Worm (Caenorhabditis elegans) whole organism, young adult: ENCODE data around the gene C14C6.2.
A peak's percentile ranks its signal among the peaks of the same experiment; 100 is the strongest.

Experiments
- B0035.1 ChIP-seq: sonication (generic microtip); optimal IDR thresholded peaks from 2 replicates; lab custom pipeline; 2016; ENCODE audit warnings: missing genetic modification characterization, mild to moderate bottlenecking, missing compliant biosample characterization, missing genotype, missing genetic modification reagents
- K11D2.4 ChIP-seq: fragments of 200-800 bp; sonication (Bioruptor generic); IDR thresholded peaks from 2 replicates; pipeline ENCODE4 v1.3.6; 2022; ENCODE audit warnings: missing genetic modification reagents, missing genetic modification characterization, missing compliant biosample characterization
- K12H6.12 ChIP-seq: fragments of 200-800 bp; sonication (Bioruptor generic); optimal IDR thresholded peaks from 2 replicates; lab custom pipeline; 2018; ENCODE audit warnings: mild to moderate bottlenecking, missing genetic modification characterization, missing compliant biosample characterization
- akir-1 ChIP-seq: fragments of 200-800 bp; sonication (Bioruptor generic); optimal IDR thresholded peaks from 2 replicates; lab custom pipeline; 2018; ENCODE audit warnings: mild to moderate bottlenecking, missing genetic modification characterization, moderate library complexity, missing compliant biosample characterization
- ama-1 ChIP-seq, 3 experiments: fragments of 150-350 bp in 1 of 3; sonication (generic microtip) in 2 of 3; optimal IDR thresholded peaks; 2 replicates each; lab custom pipeline; 2014 to 2018; ENCODE audit warnings: missing biosample characterization in 2 of 3, missing genetic modification characterization in 2 of 3, missing genetic modification reagents in 2 of 3
- athp-1 ChIP-seq: sonication (generic microtip); optimal IDR thresholded peaks from 2 replicates; lab custom pipeline; 2017; ENCODE audit warnings: mild to moderate bottlenecking, missing genetic modification characterization, missing compliant biosample characterization
- attf-3 ChIP-seq: fragments of 200-800 bp; sonication (Bioruptor generic); conservative IDR thresholded peaks from 2 replicates; pipeline ENCODE4 v1.3.6; 2022; ENCODE audit warnings: missing genetic modification reagents, missing genetic modification characterization, missing compliant biosample characterization
- attf-5 ChIP-seq: fragments of 200-800 bp; sonication (Bioruptor generic); optimal IDR thresholded peaks from 2 replicates; lab custom pipeline; 2018; ENCODE audit warnings: mild to moderate bottlenecking, missing genetic modification characterization, missing compliant biosample characterization
- attf-6 ChIP-seq: fragments of 200-800 bp; sonication (Bioruptor generic); IDR thresholded peaks from 2 replicates; pipeline ENCODE4 v1.3.6; 2022; ENCODE audit warnings: missing genetic modification reagents, missing genetic modification characterization, missing compliant biosample characterization
- ccch-3 ChIP-seq: fragments of 200-800 bp; sonication (Bioruptor generic); optimal IDR thresholded peaks from 2 replicates; lab custom pipeline; 2018; ENCODE audit warnings: mild to moderate bottlenecking, missing genetic modification characterization, missing compliant biosample characterization
- ceh-27 ChIP-seq: fragments of 200-800 bp; sonication (Bioruptor generic); optimal IDR thresholded peaks from 2 replicates; lab custom pipeline; 2018; ENCODE audit warnings: mild to moderate bottlenecking, missing genetic modification characterization, moderate library complexity, missing compliant biosample characterization
- ceh-79 ChIP-seq: sonication (generic microtip); optimal IDR thresholded peaks from 2 replicates; lab custom pipeline; 2017; ENCODE audit warnings: mild to moderate bottlenecking, missing genetic modification characterization, missing compliant biosample characterization
- dox-1 ChIP-seq: fragments of 200-800 bp; sonication (Bioruptor generic); IDR thresholded peaks from 2 replicates; pipeline ENCODE4 v1.3.6; 2022; ENCODE audit warnings: missing genetic modification reagents, missing genetic modification characterization, missing compliant biosample characterization
- egl-18 ChIP-seq: fragments of 200-800 bp; sonication (Bioruptor generic); IDR thresholded peaks from 2 replicates; pipeline ENCODE4 v1.3.6; 2022; ENCODE audit warnings: missing genetic modification reagents, missing genetic modification characterization, missing compliant biosample characterization
- him-1 ChIP-seq: sonication (generic microtip); optimal IDR thresholded peaks from 2 replicates; lab custom pipeline; 2016; ENCODE audit warnings: missing genotype, missing genetic modification reagents, missing genetic modification characterization, missing compliant biosample characterization
- hlh-26 ChIP-seq: fragments of 200-800 bp; sonication (Bioruptor generic); conservative IDR thresholded peaks from 2 replicates; pipeline ENCODE4 v1.3.6; 2022; ENCODE audit warnings: missing genetic modification reagents, missing genetic modification characterization, missing compliant biosample characterization
- hrde-1 ChIP-seq: sonication (generic microtip); optimal IDR thresholded peaks from 2 replicates; lab custom pipeline; 2016; ENCODE audit warnings: missing genetic modification characterization, mild to moderate bottlenecking, missing compliant biosample characterization, moderate library complexity, missing genotype, missing genetic modification reagents, borderline replicate concordance
- lin-54 ChIP-seq: fragments of 200-800 bp; sonication (Bioruptor generic); optimal IDR thresholded peaks from 2 replicates; lab custom pipeline; 2018; ENCODE audit warnings: mild to moderate bottlenecking, missing genetic modification characterization, missing compliant biosample characterization
- lir-1 ChIP-seq: fragments of 200-800 bp; sonication (Bioruptor generic); conservative IDR thresholded peaks from 2 replicates; pipeline ENCODE4 v1.3.6; 2022; ENCODE audit warnings: missing genetic modification reagents, missing genetic modification characterization, missing compliant biosample characterization
- lsl-1 ChIP-seq: fragments of 200-800 bp; sonication (Bioruptor generic); optimal IDR thresholded peaks from 2 replicates; lab custom pipeline; 2018; ENCODE audit warnings: mild to moderate bottlenecking, missing genetic modification characterization, moderate library complexity, missing compliant biosample characterization
- nfya-2 ChIP-seq: fragments of 200-800 bp; sonication (Bioruptor generic); IDR thresholded peaks from 2 replicates; pipeline ENCODE4 v1.3.6; 2022; ENCODE audit warnings: missing genetic modification reagents, missing genetic modification characterization, missing compliant biosample characterization
- nhr-120 ChIP-seq: fragments of 200-800 bp; sonication (Bioruptor generic); IDR thresholded peaks from 2 replicates; pipeline ENCODE4 v1.3.6; 2022; ENCODE audit warnings: missing genetic modification characterization, missing compliant biosample characterization
- nhr-27 ChIP-seq: fragments of 200-800 bp; sonication (Bioruptor generic); optimal IDR thresholded peaks from 2 replicates; lab custom pipeline; 2018; ENCODE audit warnings: mild to moderate bottlenecking, missing genetic modification characterization, moderate library complexity, missing compliant biosample characterization
- nhr-90 ChIP-seq: sonication (generic microtip); optimal IDR thresholded peaks from 2 replicates; lab custom pipeline; 2016; ENCODE audit warnings: missing genotype, mild to moderate bottlenecking, missing genetic modification characterization, missing compliant biosample characterization
- repo-1 ChIP-seq: sonication (generic microtip); optimal IDR thresholded peaks from 2 replicates; lab custom pipeline; 2017; ENCODE audit warnings: mild to moderate bottlenecking, missing genetic modification characterization, missing compliant biosample characterization
- sdz-38 ChIP-seq: sonication (generic microtip); optimal IDR thresholded peaks from 2 replicates; lab custom pipeline; 2016; ENCODE audit warnings: missing genotype, missing genetic modification characterization, missing compliant biosample characterization
- snpc-1.1 ChIP-seq: sonication (generic microtip); optimal IDR thresholded peaks from 2 replicates; lab custom pipeline; 2017; ENCODE audit warnings: missing genetic modification characterization, mild to moderate bottlenecking, missing compliant biosample characterization, antibody characterized with exemption, moderate library complexity, missing genotype, missing genetic modification reagents; ENCODE audit not compliant: insufficient read depth
- snpc-1.3 ChIP-seq: sonication (generic microtip); optimal IDR thresholded peaks from 2 replicates; lab custom pipeline; 2017; ENCODE audit warnings: missing genetic modification characterization, mild to moderate bottlenecking, missing compliant biosample characterization, antibody characterized with exemption, moderate library complexity, missing genotype, missing genetic modification reagents; ENCODE audit not compliant: insufficient read depth
- snpc-3.4 ChIP-seq: sonication (generic microtip); optimal IDR thresholded peaks from 2 replicates; lab custom pipeline; 2017; ENCODE audit warnings: missing genetic modification characterization, mild to moderate bottlenecking, missing compliant biosample characterization, antibody characterized with exemption, moderate library complexity, missing genotype, missing genetic modification reagents
- snpc-4 ChIP-seq, 5 experiments: fragments of 150-350 bp in 1 of 5; sonication (generic microtip) in 4 of 5; optimal IDR thresholded peaks; 2 replicates each; lab custom pipeline; 2014 to 2018; ENCODE audit warnings: missing genetic modification characterization in 5 of 5, missing biosample characterization in 3 of 5, antibody characterized with exemption in 2 of 5, mild to moderate bottlenecking in 2 of 5, missing compliant biosample characterization in 2 of 5, missing genotype in 2 of 5, moderate library complexity in 2 of 5, missing genetic modification reagents in 1 of 5
- ztf-28 ChIP-seq: fragments of 200-800 bp; sonication (Bioruptor generic); IDR thresholded peaks from 2 replicates; pipeline ENCODE4 v1.3.6; 2022; ENCODE audit warnings: missing genetic modification reagents, missing genetic modification characterization, missing compliant biosample characterization

C14C6.2 gene

DNA sequence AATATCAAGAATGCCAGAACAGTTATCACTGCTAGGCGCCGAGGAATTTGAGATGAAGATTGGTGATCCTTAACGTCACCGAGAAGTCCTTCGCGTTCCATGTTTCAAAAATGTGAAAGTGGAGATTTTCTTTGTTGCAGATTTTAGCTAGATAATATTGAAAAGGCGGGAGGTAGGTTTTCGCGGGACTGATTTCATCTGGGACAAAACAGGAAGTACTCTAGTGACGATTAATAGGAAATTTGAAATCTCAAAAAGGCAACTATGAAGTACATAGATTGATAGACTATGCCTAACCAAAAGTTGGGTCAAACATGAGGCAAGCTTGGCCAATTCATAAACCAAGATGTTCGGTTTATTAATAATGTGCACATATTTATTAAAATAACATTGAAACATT is 9.9 kb upstream of the C14C6.2 start, which contains the start of gene C14C6.8:
TSS of gene C14C6.8 (minus strand) at position 101 of the 400 bp plus-strand sequence.
- TF ChIP-seq ccch-3 (GFP tag; lab: Kevin White, UChicago), result no peak
- no peak for TF ChIP-seq lir-1
- TF ChIP-seq snpc-1.3 (tag; lab: Kevin White, UChicago), result no peak
- TF ChIP-seq akir-1 (GFP tag; lab: Kevin White, UChicago), result no peak
- no peak for TF ChIP-seq B0035.1 (tag; lab: Kevin White, UChicago)
- no peak for TF ChIP-seq snpc-3.4 (tag; lab: Kevin White, UChicago)
- no peak for TF ChIP-seq dox-1
- TF ChIP-seq hlh-26 (GFP tag; lab: Robert Waterston, UW), result no peak
- no peak for TF ChIP-seq sdz-38 (tag; lab: Kevin White, UChicago)
- TF ChIP-seq him-1, result no peak
- no peak for TF ChIP-seq egl-18
- no peak for TF ChIP-seq nhr-90 (tag; lab: Kevin White, UChicago)
- TF ChIP-seq lsl-1, result no peak
- no peak for TF ChIP-seq K11D2.4
- no peak for TF ChIP-seq ama-1 (optimal IDR thresholded peaks at IDR 0.05; lab: Kevin White, UChicago)
- TF ChIP-seq ama-1 (GFP tag; optimal IDR thresholded peaks at IDR 0.05; lab: Kevin White, UChicago), result no peak
- no peak for TF ChIP-seq nfya-2 (GFP tag; lab: Robert Waterston, UW)

- no peak for TF ChIP-seq attf-3 (GFP tag; lab: Robert Waterston, UW)
- no peak for TF ChIP-seq lin-54 (GFP tag; lab: Kevin White, UChicago)
- no peak for TF ChIP-seq athp-1 (tag; lab: Kevin White, UChicago)
- no peak for TF ChIP-seq ama-1 (optimal IDR thresholded peaks at IDR 0.05; lab: Kevin White, UChicago)
- no peak for TF ChIP-seq ama-1 (GFP tag; optimal IDR thresholded peaks at IDR 0.05; lab: Kevin White, UChicago)
- TF ChIP-seq ztf-28 (GFP tag; lab: Robert Waterston, UW), result no peak
- no peak for TF ChIP-seq ceh-27 (GFP tag; lab: Kevin White, UChicago)
- TF ChIP-seq nhr-120 (GFP tag; lab: Robert Waterston, UW), result no peak
- no peak for TF ChIP-seq ceh-79
- no peak for TF ChIP-seq hrde-1 (tag; lab: Kevin White, UChicago)
- no peak for TF ChIP-seq repo-1 (tag; lab: Kevin White, UChicago)
- TF ChIP-seq K12H6.12 (tag; lab: Kevin White, UChicago), result no peak
- no peak for TF ChIP-seq attf-6 (GFP tag; lab: Robert Waterston, UW)
- no peak for TF ChIP-seq snpc-3.4 (tag; lab: Kevin White, UChicago)
These were observed 6.9 kb upstream of the C14C6.2 start, which contains the start of gene srx-8 for ce11 chrV:556055-556454. Gene srx-8, minus strand, starts transcription at chrV:556155.

ce11 chrV:559940-560339 is 3.0 kb upstream of the C14C6.2 start, which contains the start of gene srx-7:
Gene srx-7, plus strand, starts transcription at chrV:560195.
- TF ChIP-seq nhr-27 (tag; lab: Kevin White, UChicago) (no peak), attf-5 (GFP tag; lab: Kevin White, UChicago) (no peak), snpc-1.1 (tag; lab: Kevin White, UChicago) (peak; percentile 3), dox-1 (no peak), snpc-4 (GFP tag; optimal IDR thresholded peaks at IDR 0.05; lab: Kevin White, UChicago) (no peak), snpc-4 (tag; optimal IDR thresholded peaks at IDR 0.05; lab: Kevin White, UChicago) (peak in 1 of 4 experiments; percentile 65)
- TF ChIP-seq, all 124 proteins: peak for 2

DNA sequence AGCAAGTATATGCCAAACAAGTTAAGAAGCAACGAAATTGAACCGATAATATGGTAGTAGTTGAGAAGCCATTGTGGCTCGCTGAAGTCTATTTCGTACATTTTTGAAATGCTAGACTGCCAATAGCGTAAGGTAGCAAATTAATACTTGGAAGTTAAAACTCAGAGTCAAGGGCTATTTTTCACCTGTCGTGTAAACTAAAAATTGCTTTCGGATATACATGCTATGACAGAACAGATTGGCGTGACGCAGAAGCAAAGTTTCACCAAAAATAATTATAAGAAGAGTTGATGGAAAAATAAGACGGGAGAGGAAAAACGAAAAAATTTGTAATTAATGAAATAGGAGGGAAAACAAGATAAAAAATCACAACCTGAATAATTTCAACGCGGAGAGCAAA is 3.0 kb downstream of the C14C6.2 start, which contains the start of gene sri-73:
TSS of gene sri-73 (minus strand) at position 101 of the 400 bp plus-strand sequence.
- TF ChIP-seq lin-54 (GFP tag; lab: Kevin White, UChicago), result no peak
- TF ChIP-seq, all 124 proteins: peak for 0
